Worm (Caenorhabditis elegans): Measurements from ENCODE around the gene unc-83.

DNA sequence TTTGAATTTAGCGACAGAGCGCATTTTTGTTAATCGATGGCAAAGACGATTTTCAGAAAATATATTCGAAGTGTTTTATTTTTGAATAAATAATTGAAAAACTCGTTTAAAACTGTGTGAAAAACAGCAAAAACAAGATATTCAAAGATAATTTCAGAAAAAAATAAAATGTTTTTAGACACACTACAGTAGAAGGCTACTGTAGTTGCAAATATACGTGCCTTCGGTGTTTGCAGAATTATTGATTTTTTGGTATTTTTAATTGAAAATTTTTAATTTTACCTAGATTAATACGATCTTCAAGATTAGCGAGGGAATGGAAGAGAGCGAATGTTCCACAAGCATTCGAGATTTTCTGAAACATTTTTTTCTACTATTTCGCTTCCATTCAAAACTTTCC lies 45.8 kb downstream of the unc-83 start:
- TF ChIP-seq unc-62 (GFP tag; optimal IDR thresholded peaks at IDR 0.05 in 1 of 2) (no peak), unc-62 (tag; optimal IDR thresholded peaks at IDR 0.05) (no peak), nhr-237 (tag; optimal IDR thresholded peaks at IDR 0.05) (no peak), T20F7.1 (GFP tag; optimal IDR thresholded peaks at IDR 0.05) (no peak), nhr-25 (tag; optimal IDR thresholded peaks at IDR 0.05; ENCODE audit: borderline replicate concordance, insufficient read depth) (no peak), D1046.2 (GFP tag; IDR thresholded peaks at IDR 0.05) (no peak), lin-13 (GFP tag; optimal IDR thresholded peaks at IDR 0.05) (no peak), F37D6.2 (tag; optimal IDR thresholded peaks at IDR 0.05) (no peak)
